Worm (Caenorhabditis elegans): ENCODE results near the gene R12H7.4.

DNA sequence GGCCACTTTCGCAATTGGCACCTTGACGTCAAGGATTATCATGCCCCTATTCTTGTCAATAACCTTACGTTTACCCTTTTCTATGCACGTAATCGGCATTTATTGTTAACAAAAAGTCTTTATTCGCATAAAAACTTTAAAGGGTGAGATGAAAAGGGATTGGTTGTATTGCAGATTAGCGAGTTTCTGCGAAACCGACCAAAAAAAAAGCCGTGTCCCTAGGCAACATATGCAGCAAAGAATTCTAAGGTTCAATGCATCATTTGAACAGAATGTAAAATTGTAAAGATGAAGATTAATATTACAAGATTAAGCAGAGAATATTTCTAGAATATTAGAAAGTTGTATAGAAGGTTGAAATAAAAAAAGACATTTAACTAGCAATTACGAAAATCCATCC is 34.9 kb upstream of the R12H7.4 start:
- no peak for TF ChIP-seq him-1 (tag; optimal IDR thresholded peaks at IDR 0.05)
- TF ChIP-seq W03F9.2 (tag; optimal IDR thresholded peaks at IDR 0.05) = no peak
- no peak for TF ChIP-seq dao-5 (tag; optimal IDR thresholded peaks at IDR 0.05)

Measured in whole organism, L4/young adult.